Worm (Caenorhabditis elegans) whole organism, late embryonic: ENCODE measurements around the gene C16C8.9.

Experiments used
- nfya-1 ChIP-seq: sonication (generic microtip); optimal IDR thresholded peaks from 2 replicates; lab custom pipeline; 2017; ENCODE audit warnings: missing genetic modification characterization, mild to moderate bottlenecking, missing compliant biosample characterization, antibody characterized with exemption, moderate library complexity
- unc-55 ChIP-seq: sonication (generic microtip); optimal IDR thresholded peaks from 2 replicates; lab custom pipeline; 2017; ENCODE audit warnings: missing biosample characterization, missing genetic modification reagents, missing genetic modification characterization

DNA sequence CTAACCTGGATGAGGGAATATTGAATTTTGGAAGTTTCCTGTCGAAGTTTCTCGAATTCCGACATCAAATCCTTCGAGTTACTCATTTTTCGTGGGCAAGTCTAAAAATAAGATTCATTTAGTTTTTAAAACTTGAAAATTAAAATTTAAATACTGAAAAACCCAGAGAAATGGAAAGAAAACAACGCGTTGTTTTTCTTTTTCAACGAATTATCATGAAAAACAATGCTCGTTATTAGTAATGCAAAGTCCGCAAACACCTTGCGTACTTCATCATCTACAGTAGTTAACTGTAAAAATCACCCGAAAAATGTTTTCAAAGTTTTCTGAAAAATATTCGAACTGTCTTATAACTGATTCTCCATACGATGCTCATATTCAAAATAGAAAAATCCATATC lies 18.7 kb downstream of the C16C8.9 start, which contains the start of gene C16C8.4:
- TF ChIP-seq unc-55 (GFP tag; lab: Kevin White, UChicago) (no peak), nfya-1 (no peak)
